Fruit fly (Drosophila melanogaster): ENCODE data around the gene vnd.

- TF ChIP-seq CG8478 (optimal IDR thresholded peaks at IDR 0.05) (no peak), CTCF (optimal IDR thresholded peaks at IDR 0.05) (peak in 1 of 2 experiments; percentile 30)
These were observed 35.5 kb downstream of the vnd start for dm6 chrX:617477-617795.
